Fruit fly (Drosophila melanogaster) whole organism, embryonic: Measurements from ENCODE around the gene CG13850.
A peak's percentile ranks its signal among the peaks of the same experiment; 100 is the strongest.

Experiments used
- Awh ChIP-seq: fragments of 200-800 bp; sonication (Bioruptor generic); IDR thresholded peaks from 2 replicates; pipeline ENCODE4, ENCODE4 v1.3.6; 2022; ENCODE audit warnings: missing biosample characterization, missing genetic modification characterization
- Blimp-1 ChIP-seq: fragments of 200-800 bp; sonication (Bioruptor generic); optimal IDR thresholded peaks from 3 replicates; lab custom pipeline; 2018; ENCODE audit warnings: missing biosample characterization, missing genetic modification characterization, mild to moderate bottlenecking, moderate library complexity, missing genetic modification reagents
- CG10147 ChIP-seq: fragments of 200-800 bp; sonication (Bioruptor generic); optimal IDR thresholded peaks from 2 replicates; lab custom pipeline; 2019; ENCODE audit warnings: missing biosample characterization, mild to moderate bottlenecking, missing genetic modification characterization, moderate library complexity
- CG1024 ChIP-seq: fragments of 200-800 bp; sonication (Bioruptor generic); IDR thresholded peaks from 2 replicates; pipeline ENCODE4 v1.3.6; 2022; ENCODE audit warnings: missing biosample characterization, missing genetic modification characterization
- CG10431 ChIP-seq: fragments of 200-800 bp; sonication (Bioruptor generic); optimal IDR thresholded peaks from 3 replicates; lab custom pipeline; 2018; ENCODE audit warnings: missing biosample characterization, mild to moderate bottlenecking, missing genetic modification characterization
- CG10959 ChIP-seq: fragments of 200-800 bp; sonication (Bioruptor generic); IDR thresholded peaks from 2 replicates; pipeline ENCODE4 v1.3.6; 2022; ENCODE audit warnings: missing biosample characterization, missing genetic modification characterization
- CG11723 ChIP-seq: fragments of 200-800 bp; sonication (Bioruptor generic); optimal IDR thresholded peaks from 2 replicates; lab custom pipeline; 2017; ENCODE audit warnings: missing biosample characterization, mild to moderate bottlenecking, missing genetic modification characterization
- CG12391 ChIP-seq: fragments of 200-800 bp; sonication (Bioruptor generic); optimal IDR thresholded peaks from 3 replicates; lab custom pipeline; 2018; ENCODE audit warnings: missing biosample characterization, mild to moderate bottlenecking, missing genetic modification characterization, moderate library complexity
- CG14667 ChIP-seq: fragments of 200-800 bp; sonication (Bioruptor generic); IDR thresholded peaks from 2 replicates; pipeline ENCODE4 v1.3.6; 2022; ENCODE audit warnings: missing biosample characterization, missing genetic modification characterization
- CG15514 ChIP-seq: fragments of 200-800 bp; sonication (Bioruptor generic); optimal IDR thresholded peaks from 3 replicates; lab custom pipeline; 2017; ENCODE audit warnings: missing biosample characterization, missing genetic modification characterization, mild to moderate bottlenecking, moderate library complexity, missing genetic modification reagents
- CG17612 ChIP-seq: fragments of 200-800 bp; sonication (Bioruptor generic); IDR thresholded peaks from 2 replicates; pipeline ENCODE4 v1.3.6; 2022; ENCODE audit warnings: missing biosample characterization, missing genetic modification characterization
- CG2129 ChIP-seq: fragments of 200-800 bp; sonication (Bioruptor generic); IDR thresholded peaks from 2 replicates; pipeline ENCODE4 v1.3.6; 2022; ENCODE audit warnings: missing biosample characterization, missing genetic modification characterization; ENCODE audit not compliant: partially characterized antibody
- CG32532 ChIP-seq: fragments of 200-800 bp; sonication (Bioruptor generic); IDR thresholded peaks from 2 replicates; pipeline ENCODE4 v1.3.6; 2022; ENCODE audit warnings: missing biosample characterization, missing genetic modification characterization
- CG3838 ChIP-seq: fragments of 200-800 bp; sonication (Bioruptor generic); optimal IDR thresholded peaks from 3 replicates; lab custom pipeline; 2016; ENCODE audit warnings: missing biosample characterization, missing genetic modification characterization
- CG42726 ChIP-seq: fragments of 200-800 bp; sonication (Bioruptor generic); IDR thresholded peaks from 2 replicates; pipeline ENCODE4 v1.3.6; 2022; ENCODE audit warnings: missing biosample characterization, missing genetic modification characterization; ENCODE audit not compliant: partially characterized antibody
- CG6654 ChIP-seq: fragments of 200-800 bp; sonication (Bioruptor generic); optimal IDR thresholded peaks from 2 replicates; lab custom pipeline; 2017; ENCODE audit warnings: missing biosample characterization, mild to moderate bottlenecking, missing genetic modification characterization
- CG7987 ChIP-seq: fragments of 200-800 bp; sonication (Bioruptor generic); optimal IDR thresholded peaks from 2 replicates; lab custom pipeline; 2018; ENCODE audit warnings: missing biosample characterization, mild to moderate bottlenecking, missing genetic modification characterization, moderate library complexity
- CG8281 ChIP-seq: fragments of 200-800 bp; sonication (Bioruptor generic); optimal IDR thresholded peaks from 2 replicates; lab custom pipeline; 2018; ENCODE audit warnings: missing biosample characterization, mild to moderate bottlenecking, missing genetic modification characterization, moderate library complexity
- CHES-1-like ChIP-seq: fragments of 200-800 bp; sonication (Bioruptor generic); optimal IDR thresholded peaks from 2 replicates; lab custom pipeline; 2016; ENCODE audit warnings: missing biosample characterization, missing genetic modification characterization
- Deaf1 ChIP-seq: fragments of 200-800 bp; optimal IDR thresholded peaks from 3 replicates; lab custom pipeline; 2019; ENCODE audit warnings: missing biosample characterization, mild to moderate bottlenecking, missing genetic modification characterization, moderate library complexity
- Doc3 ChIP-seq: fragments of 200-800 bp; sonication (Bioruptor generic); IDR thresholded peaks from 3 replicates; pipeline ENCODE4 v1.3.6; 2022; ENCODE audit warnings: missing biosample characterization, missing genetic modification characterization; ENCODE audit not compliant: partially characterized antibody
- HHEX ChIP-seq: fragments of 200-800 bp; sonication (Bioruptor generic); optimal IDR thresholded peaks from 3 replicates; lab custom pipeline; 2017; ENCODE audit warnings: missing biosample characterization, mild to moderate bottlenecking, missing genetic modification characterization, missing genetic modification reagents
- HLH3B ChIP-seq: fragments of 200-800 bp; sonication (Bioruptor generic); IDR thresholded peaks from 2 replicates; pipeline ENCODE4 v1.3.6; 2022; ENCODE audit warnings: missing biosample characterization, missing genetic modification characterization
- Ssrp ChIP-seq: fragments of 200-800 bp; sonication (Bioruptor generic); optimal IDR thresholded peaks from 2 replicates; lab custom pipeline; 2018; ENCODE audit warnings: missing biosample characterization, mild to moderate bottlenecking, missing genetic modification characterization, moderate library complexity
- Tbp ChIP-seq: fragments of >200 bp; optimal IDR thresholded peaks from 2 replicates; lab custom pipeline; 2018; ENCODE audit warnings: missing biosample characterization, missing genetic modification characterization
- Xrp1 ChIP-seq: fragments of 200-800 bp; sonication (Bioruptor generic); IDR thresholded peaks from 2 replicates; pipeline ENCODE4 v1.3.6; 2022; ENCODE audit warnings: missing biosample characterization, missing genetic modification characterization
- ab ChIP-seq: fragments of 200-800 bp; sonication (Bioruptor generic); optimal IDR thresholded peaks from 2 replicates; lab custom pipeline; 2016; ENCODE audit warnings: missing biosample characterization, missing genetic modification characterization
- al ChIP-seq: fragments of 200-800 bp; sonication (Bioruptor generic); IDR thresholded peaks from 2 replicates; pipeline ENCODE4 v1.3.6; 2022; ENCODE audit warnings: missing biosample characterization, missing genetic modification characterization
- chif ChIP-seq, 2 experiments: fragments of 200-800 bp; sonication (Bioruptor generic); optimal IDR thresholded peaks; 3 replicates each; lab custom pipeline; 2016; ENCODE audit warnings: missing biosample characterization in 2 of 2, missing genetic modification characterization in 2 of 2
- dan ChIP-seq: fragments of 200-800 bp; sonication (Bioruptor generic); IDR thresholded peaks from 2 replicates; pipeline ENCODE4 v1.3.6; 2022; ENCODE audit warnings: missing biosample characterization, missing genetic modification characterization
- emc ChIP-seq: fragments of 200-800 bp; sonication (Bioruptor generic); optimal IDR thresholded peaks from 2 replicates; lab custom pipeline; 2016; ENCODE audit warnings: missing biosample characterization, missing genetic modification characterization
- esg ChIP-seq: fragments of 200-800 bp; sonication (Bioruptor generic); conservative IDR thresholded peaks from 2 replicates; pipeline ENCODE4 v1.3.6; 2022; ENCODE audit warnings: missing biosample characterization, missing genetic modification characterization
- fd102C ChIP-seq: fragments of 200-800 bp; sonication (Bioruptor generic); optimal IDR thresholded peaks from 2 replicates; lab custom pipeline; 2018; ENCODE audit warnings: missing biosample characterization, mild to moderate bottlenecking, missing genetic modification characterization, moderate library complexity
- gcm ChIP-seq: fragments of 200-800 bp; sonication (Bioruptor generic); optimal IDR thresholded peaks from 2 replicates; lab custom pipeline; 2019; ENCODE audit warnings: missing biosample characterization, mild to moderate bottlenecking, missing genetic modification characterization, moderate library complexity
- h ChIP-seq: fragments of >200 bp; optimal IDR thresholded peaks from 2 replicates; lab custom pipeline; 2017
- her ChIP-seq: fragments of 200-800 bp; sonication (Bioruptor generic); optimal IDR thresholded peaks from 2 replicates; lab custom pipeline; 2016; ENCODE audit warnings: missing biosample characterization, missing genetic modification characterization
- kah ChIP-seq: fragments of 200-800 bp; sonication (Bioruptor generic); optimal IDR thresholded peaks from 2 replicates; lab custom pipeline; 2018; ENCODE audit warnings: missing biosample characterization, mild to moderate bottlenecking, missing genetic modification characterization
- lola ChIP-seq, 3 experiments: fragments of >200 bp in 2 of 3; fragments of 200-800 bp in 1 of 3; sonication (Bioruptor generic) in 1 of 3; optimal IDR thresholded peaks; 2 replicates each; lab custom pipeline; 2017 to 2019; ENCODE audit warnings: missing biosample characterization in 3 of 3, missing genetic modification characterization in 3 of 3, mild to moderate bottlenecking in 1 of 3, moderate library complexity in 1 of 3
- lov ChIP-seq, 2 experiments: fragments of 200-800 bp in 1 of 2; fragments of >200 bp in 1 of 2; sonication (Bioruptor generic) in 1 of 2; IDR thresholded peaks in 1 of 2; optimal IDR thresholded peaks in 1 of 2; 2 replicates in 1 of 2; 3 replicates in 1 of 2; pipeline versions ENCODE4 v1.3.6 to Lab custom; 2017 to 2022; ENCODE audit warnings: missing biosample characterization in 1 of 2, missing genetic modification characterization in 1 of 2
- mld ChIP-seq: fragments of 200-800 bp; sonication (Bioruptor generic); IDR thresholded peaks from 3 replicates; pipeline ENCODE4 v1.3.6; 2022; ENCODE audit warnings: missing biosample characterization, missing genetic modification characterization; ENCODE audit not compliant: partially characterized antibody
- nerfin-2 ChIP-seq: fragments of 200-800 bp; sonication (Bioruptor generic); IDR thresholded peaks from 2 replicates; pipeline ENCODE4 v1.3.6; 2022; ENCODE audit warnings: missing biosample characterization, missing genetic modification characterization; ENCODE audit not compliant: partially characterized antibody
- pan ChIP-seq, 4 experiments: fragments of >200 bp in 3 of 4; fragments of 200-800 bp in 1 of 4; sonication (Bioruptor generic) in 1 of 4; optimal IDR thresholded peaks in 3 of 4; IDR thresholded peaks in 1 of 4; 2 replicates each; pipeline versions ENCODE4 v1.3.6 to Lab custom; 2017 to 2022; ENCODE audit warnings: missing biosample characterization in 2 of 4, missing genetic modification characterization in 2 of 4, mixed read lengths in 1 of 4
- pfk ChIP-seq: fragments of 200-800 bp; sonication (Bioruptor generic); optimal IDR thresholded peaks from 2 replicates; lab custom pipeline; 2018; ENCODE audit warnings: missing biosample characterization, mild to moderate bottlenecking, missing genetic modification characterization, moderate library complexity
- rib ChIP-seq: fragments of 200-800 bp; sonication (Bioruptor generic); IDR thresholded peaks from 2 replicates; pipeline ENCODE4 v1.3.6; 2022; ENCODE audit warnings: missing biosample characterization, missing genetic modification characterization
- salm ChIP-seq: fragments of 200-800 bp; sonication (Bioruptor generic); optimal IDR thresholded peaks from 2 replicates; lab custom pipeline; 2018; ENCODE audit warnings: missing biosample characterization, mild to moderate bottlenecking, missing genetic modification characterization
- sima ChIP-seq: fragments of 200-800 bp; sonication (Bioruptor generic); optimal IDR thresholded peaks from 2 replicates; lab custom pipeline; 2016; ENCODE audit warnings: missing biosample characterization, missing genetic modification characterization
- sob ChIP-seq: fragments of 200-800 bp; sonication (Bioruptor generic); IDR thresholded peaks from 2 replicates; pipeline ENCODE4 v1.3.6; 2022; ENCODE audit warnings: missing biosample characterization, missing genetic modification characterization
- sqz ChIP-seq: fragments of 200-800 bp; sonication (Bioruptor generic); optimal IDR thresholded peaks from 3 replicates; lab custom pipeline; 2018; ENCODE audit warnings: missing biosample characterization, mild to moderate bottlenecking, missing genetic modification characterization
- tin ChIP-seq: fragments of 200-800 bp; sonication (Bioruptor generic); optimal IDR thresholded peaks from 3 replicates; lab custom pipeline; 2016; ENCODE audit warnings: missing biosample characterization, missing genetic modification characterization
- zen2 ChIP-seq: fragments of 200-800 bp; sonication (Bioruptor generic); IDR thresholded peaks from 3 replicates; pipeline ENCODE4 v1.3.6; 2022; ENCODE audit warnings: missing biosample characterization, missing genetic modification characterization; ENCODE audit not compliant: partially characterized antibody

Gene CG13850

DNA sequence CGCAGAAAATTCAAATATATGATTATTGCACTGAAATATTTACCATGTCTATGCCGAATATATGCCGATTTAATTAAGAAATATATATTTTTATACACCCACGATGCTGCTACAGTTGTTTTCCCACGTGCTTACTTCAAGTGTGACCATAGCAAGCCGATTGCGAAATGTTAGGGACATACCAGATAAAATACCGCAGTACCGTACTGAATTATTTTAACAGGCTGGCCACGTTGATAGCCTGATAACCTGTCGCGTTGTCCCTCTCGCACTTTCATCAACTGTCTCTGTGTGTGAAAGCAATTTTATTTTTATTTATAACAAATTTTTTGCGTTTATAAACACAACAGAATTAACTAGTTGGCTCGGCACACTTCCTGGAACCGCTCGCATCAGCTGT lies 10.2 kb upstream of the CG13850 start, which contains the start of the genes Nop56 and mats (continued):
- peak; percentile 19 for TF ChIP-seq gcm (GFP tag; lab: Kevin White, UChicago)
- no peak for TF ChIP-seq ab
- TF ChIP-seq lov (optimal IDR thresholded peaks at IDR 0.05; lab: Kevin White, UChicago): no peak
- no peak for TF ChIP-seq lov (GFP tag; IDR thresholded peaks at IDR 0.05; lab: Robert Waterston, UW)
- no peak for TF ChIP-seq Blimp-1
- TF ChIP-seq CG17612 (GFP tag; lab: Robert Waterston, UW): no peak
- TF ChIP-seq CG32532: no peak
- no peak for TF ChIP-seq HLH3B (GFP tag; lab: Robert Waterston, UW)
- TF ChIP-seq CG8281: no peak
- no peak for TF ChIP-seq CHES-1-like (GFP tag; lab: Kevin White, UChicago)
- TF ChIP-seq fd102C (GFP tag; lab: Kevin White, UChicago): no peak
- no peak for TF ChIP-seq CG3838 (GFP tag; lab: Kevin White, UChicago)
- TF ChIP-seq mld (GFP tag; lab: Robert Waterston, UW): no peak
- TF ChIP-seq emc: no peak
- TF ChIP-seq CG11723: no peak
- TF ChIP-seq CG2129 (GFP tag; lab: Robert Waterston, UW): no peak
- peak; percentile 10; the same call in 1 of the 2 replicates for TF ChIP-seq sob (GFP tag; lab: Robert Waterston, UW)
- no peak for TF ChIP-seq HHEX (GFP tag; lab: Kevin White, UChicago)
- TF ChIP-seq CG15514 (GFP tag; lab: Kevin White, UChicago): peak; percentile 73
- peak; percentile 40 for TF ChIP-seq Tbp
- no peak for TF ChIP-seq Deaf1 (tag; lab: Kevin White, UChicago)
- TF ChIP-seq rib (GFP tag; lab: Robert Waterston, UW): peak; percentile 27; the same call in 1 of the 2 replicates
- no peak for TF ChIP-seq CG10959 (GFP tag; lab: Robert Waterston, UW)
- no peak for TF ChIP-seq esg (GFP tag; lab: Robert Waterston, UW)
- no peak for TF ChIP-seq h
- no peak for TF ChIP-seq her (GFP tag; lab: Kevin White, UChicago)
- no peak for TF ChIP-seq CG1024
- TF ChIP-seq sima (GFP tag; lab: Kevin White, UChicago): no peak
- no peak for TF ChIP-seq pan (optimal IDR thresholded peaks at IDR 0.05; lab: Kevin White, UChicago)
- no peak for TF ChIP-seq pan (GFP tag; optimal IDR thresholded peaks at IDR 0.05 in 1 of 2, IDR thresholded peaks at IDR 0.05 in 1 of 2)
- peak; percentile 41; the same call in 1 of the 3 replicates for TF ChIP-seq Doc3 (GFP tag; lab: Robert Waterston, UW)
- no peak for TF ChIP-seq CG14667 (GFP tag; lab: Robert Waterston, UW)
- TF ChIP-seq kah (GFP tag; lab: Kevin White, UChicago): no peak
- no peak for TF ChIP-seq chif (GFP tag; optimal IDR thresholded peaks at IDR 0.05; lab: Kevin White, UChicago)
- TF ChIP-seq CG12391 (tag; lab: Kevin White, UChicago): peak; percentile 10
- peak; percentile 34 for TF ChIP-seq CG7987 (GFP tag; lab: Kevin White, UChicago)
- no peak for TF ChIP-seq tin
- no peak for TF ChIP-seq nerfin-2 (GFP tag; lab: Robert Waterston, UW)
- TF ChIP-seq lola (GFP tag; optimal IDR thresholded peaks at IDR 0.05; lab: Kevin White, UChicago): no peak
- TF ChIP-seq pfk: no peak
- TF ChIP-seq CG10147 (GFP tag; lab: Kevin White, UChicago): no peak
- TF ChIP-seq salm (tag; lab: Kevin White, UChicago): no peak
- TF ChIP-seq Xrp1 (GFP tag; lab: Robert Waterston, UW): no peak
- no peak for TF ChIP-seq sqz (GFP tag; lab: Kevin White, UChicago)
- no peak for TF ChIP-seq Awh (GFP tag; lab: Robert Waterston, UW)
- TF ChIP-seq CG10431 (GFP tag; lab: Kevin White, UChicago): no peak
- TF ChIP-seq Ssrp (tag; lab: Kevin White, UChicago): no peak
- TF ChIP-seq dan (GFP tag; lab: Robert Waterston, UW): no peak
- no peak for TF ChIP-seq zen2
- TF ChIP-seq CG42726 (GFP tag; lab: Robert Waterston, UW): no peak
- TF ChIP-seq CG6654 (GFP tag; lab: Kevin White, UChicago): no peak
- no peak for TF ChIP-seq al (GFP tag; lab: Robert Waterston, UW)
